Fruit fly (Drosophila melanogaster): Measurements from ENCODE around the gene Pgk.

Gene Pgk

dm6 chr2L:2765659-2766373 lies 12.9 kb upstream of the Pgk start, which contains the start of the genes Snx21 and aph-1 (continued):
- TF ChIP-seq CG14441 (GFP tag; IDR thresholded peaks at IDR 0.05) (peak; percentile 84), gcm (GFP tag; optimal IDR thresholded peaks at IDR 0.05) (peak; percentile 91), CG12155 (GFP tag; optimal IDR thresholded peaks at IDR 0.05) (peak; percentile 84), HmgZ (tag; optimal IDR thresholded peaks at IDR 0.05) (peak; percentile 85), bbx (GFP tag; IDR thresholded peaks at IDR 0.05; ENCODE audit: partially characterized antibody) (no peak), Aef1 (GFP tag; IDR thresholded peaks at IDR 0.05) (peak; percentile 88), sens-2 (GFP tag; IDR thresholded peaks at IDR 0.05) (peak; percentile 76), zf30C (GFP tag; optimal IDR thresholded peaks at IDR 0.05) (no peak), CG7357 (GFP tag; IDR thresholded peaks at IDR 0.05) (peak; percentile 84; the same call in 2 of the 3 replicates), repo (GFP tag; optimal IDR thresholded peaks at IDR 0.05) (peak; percentile 80), CG8924 (tag; optimal IDR thresholded peaks at IDR 0.05) (peak; percentile 94), disco-r (GFP tag; optimal IDR thresholded peaks at IDR 0.05) (peak; percentile 75), hkb (optimal IDR thresholded peaks at IDR 0.05) (peak; percentile 40), hkb (GFP tag; IDR thresholded peaks at IDR 0.05) (peak; percentile 91), prd (optimal IDR thresholded peaks at IDR 0.05) (no peak), prd (GFP tag; IDR thresholded peaks at IDR 0.05) (peak; percentile 93), klu (GFP tag; IDR thresholded peaks at IDR 0.05) (peak; percentile 86), mirr (GFP tag; optimal IDR thresholded peaks at IDR 0.05) (peak; percentile 55), dysf (GFP tag; IDR thresholded peaks at IDR 0.05) (peak; percentile 94), h (optimal IDR thresholded peaks at IDR 0.05) (no peak), B-H1 (GFP tag; IDR thresholded peaks at IDR 0.05) (peak; percentile 76), CG12391 (tag; optimal IDR thresholded peaks at IDR 0.05) (peak; percentile 94), CG10321 (GFP tag; IDR thresholded peaks at IDR 0.05) (peak; percentile 61), CG5245 (GFP tag; optimal IDR thresholded peaks at IDR 0.05) (peak; percentile 85), dan (GFP tag; IDR thresholded peaks at IDR 0.05) (peak; percentile 72; the same call in 1 of the 2 replicates), crc (GFP tag; optimal IDR thresholded peaks at IDR 0.05) (peak; percentile 74), Pdp1 (GFP tag; optimal IDR thresholded peaks at IDR 0.05) (peak; percentile 78 to 91), Mes4 (GFP tag; optimal IDR thresholded peaks at IDR 0.05) (peak; percentile 77), CG7372 (GFP tag; IDR thresholded peaks at IDR 0.05) (peak; percentile 85), cwo (GFP tag; optimal IDR thresholded peaks at IDR 0.05) (peak; percentile 89), CG3838 (GFP tag; optimal IDR thresholded peaks at IDR 0.05) (peak; percentile 59), inv (GFP tag; IDR thresholded peaks at IDR 0.05; ENCODE audit: partially characterized antibody) (0 out of 2 replicates have a peak, but pooled peaks have one; percentile 6), Meics (GFP tag; optimal IDR thresholded peaks at IDR 0.05) (peak; percentile 93), CG34376 (GFP tag; optimal IDR thresholded peaks at IDR 0.05) (peak; percentile 82), CG8089 (GFP tag; optimal IDR thresholded peaks at IDR 0.05) (peak; percentile 81), ken (GFP tag; IDR thresholded peaks at IDR 0.05) (peak; percentile 79), CG2712 (tag; optimal IDR thresholded peaks at IDR 0.05) (peak; percentile 94), luna (GFP tag; optimal IDR thresholded peaks at IDR 0.05) (peak; percentile 76), CG8765 (GFP tag; IDR thresholded peaks at IDR 0.05) (peak; percentile 75), oc (tag; optimal IDR thresholded peaks at IDR 0.05) (peak; percentile 87), CG8944 (GFP tag; optimal IDR thresholded peaks at IDR 0.05) (peak; percentile 91), Side (GFP tag; optimal IDR thresholded peaks at IDR 0.05) (peak; percentile 90), tgo (GFP tag; IDR thresholded peaks at IDR 0.05) (peak; percentile 90), CG12071 (GFP tag; optimal IDR thresholded peaks at IDR 0.05) (peak; percentile 63), chm (GFP tag; IDR thresholded peaks at IDR 0.05) (peak; percentile 63; the same call in 1 of the 2 replicates), CG6689 (GFP tag; IDR thresholded peaks at IDR 0.05) (peak; percentile 91), pros (GFP tag; optimal IDR thresholded peaks at IDR 0.05) (peak; percentile 46), CG3847 (GFP tag; IDR thresholded peaks at IDR 0.05) (peak; percentile 85), CG5953 (GFP tag; IDR thresholded peaks at IDR 0.05) (peak; percentile 56), CG1602 (GFP tag; optimal IDR thresholded peaks at IDR 0.05) (peak; percentile 92), HHEX (GFP tag; optimal IDR thresholded peaks at IDR 0.05) (peak; percentile 93)
